Worm (Caenorhabditis elegans) whole organism, L1 larva: ENCODE results near the gene R11E3.19.
A peak's percentile ranks its signal among the peaks of the same experiment; 100 is the strongest.

Source experiments
- C16A3.4 ChIP-seq: fragments of 150-350 bp; optimal IDR thresholded peaks from 2 replicates; lab custom pipeline; 2014; ENCODE audit warnings: missing biosample characterization, missing genetic modification characterization
- C34B4.2 ChIP-seq: sonication (generic microtip); optimal IDR thresholded peaks from 2 replicates; lab custom pipeline; 2017; ENCODE audit warnings: mild to moderate bottlenecking, missing genetic modification characterization, missing compliant biosample characterization
- F16B12.6 ChIP-seq: fragments of 150-350 bp; optimal IDR thresholded peaks from 2 replicates; lab custom pipeline; 2014; ENCODE audit warnings: missing biosample characterization, missing genetic modification characterization
- alr-1 ChIP-seq: fragments of 200-800 bp; sonication (Bioruptor generic); optimal IDR thresholded peaks from 2 replicates; lab custom pipeline; 2018; ENCODE audit warnings: borderline replicate concordance, mild to moderate bottlenecking, missing genetic modification characterization, missing compliant biosample characterization
- aly-2 ChIP-seq: fragments of 150-350 bp; optimal IDR thresholded peaks from 2 replicates; lab custom pipeline; 2014; ENCODE audit warnings: missing biosample characterization, missing genetic modification characterization
- ceh-8 ChIP-seq: fragments of 200-800 bp; sonication (Bioruptor generic); optimal IDR thresholded peaks from 2 replicates; lab custom pipeline; 2018; ENCODE audit warnings: mild to moderate bottlenecking, missing genetic modification characterization, moderate library complexity, missing compliant biosample characterization
- ceh-82 ChIP-seq, 3 experiments: fragments of 150-350 bp in 1 of 3; sonication (generic microtip) in 2 of 3; optimal IDR thresholded peaks; 2 replicates each; lab custom pipeline; 2014 to 2017; ENCODE audit warnings: missing biosample characterization in 3 of 3, missing genetic modification characterization in 3 of 3
- ces-1 ChIP-seq: fragments of 150-350 bp; optimal IDR thresholded peaks from 2 replicates; lab custom pipeline; 2014; ENCODE audit warnings: missing biosample characterization, missing genetic modification reagents, missing genetic modification characterization
- dpl-1 ChIP-seq, 3 experiments: fragments of 150-350 bp in 2 of 3; sonication (generic microtip) in 1 of 3; optimal IDR thresholded peaks; 2 replicates each; lab custom pipeline; 2014 to 2017; ENCODE audit warnings: missing biosample characterization in 3 of 3, missing genetic modification characterization in 3 of 3, missing genetic modification reagents in 3 of 3
- dsc-1 ChIP-seq: sonication (generic microtip); optimal IDR thresholded peaks from 2 replicates; lab custom pipeline; 2016; ENCODE audit warnings: mild to moderate bottlenecking, missing genetic modification characterization, missing compliant biosample characterization
- efl-1 ChIP-seq, 4 experiments: fragments of 150-350 bp; optimal IDR thresholded peaks in 3 of 4; peaks in 1 of 4; 1 replicate in 1 of 4; 2 replicates in 3 of 4; lab custom pipeline; 2014; ENCODE audit warnings: missing biosample characterization in 2 of 4, missing genetic modification characterization in 2 of 4, missing genetic modification reagents in 2 of 4
- egl-13 ChIP-seq: sonication (generic microtip); optimal IDR thresholded peaks from 2 replicates; lab custom pipeline; 2016; ENCODE audit warnings: missing genotype, missing genetic modification reagents, missing genetic modification characterization, missing compliant biosample characterization
- elt-2 ChIP-seq: sonication (generic microtip); optimal IDR thresholded peaks from 2 replicates; lab custom pipeline; 2016; ENCODE audit warnings: missing genetic modification characterization, mild to moderate bottlenecking, inconsistent platforms, missing compliant biosample characterization, missing genetic modification reagents
- elt-3 ChIP-seq, 6 experiments: fragments of 150-350 bp in 1 of 6; sonication (generic microtip); optimal IDR thresholded peaks; 2 replicates each; lab custom pipeline; 2017 to 2018; ENCODE audit warnings: missing biosample characterization in 6 of 6, missing genetic modification characterization in 6 of 6, inconsistent platforms in 1 of 6
- fkh-10 ChIP-seq: sonication (generic microtip); optimal IDR thresholded peaks from 2 replicates; lab custom pipeline; 2017; ENCODE audit warnings: missing biosample characterization, missing genetic modification reagents, missing genetic modification characterization
- fkh-8 ChIP-seq: sonication (generic microtip); optimal IDR thresholded peaks from 2 replicates; lab custom pipeline; 2016; ENCODE audit warnings: mild to moderate bottlenecking, missing genetic modification characterization, missing compliant biosample characterization
- grh-1 ChIP-seq: fragments of 200-800 bp; sonication (Bioruptor generic); IDR thresholded peaks from 2 replicates; pipeline ENCODE4 v1.3.6; 2022; ENCODE audit warnings: missing genetic modification reagents, missing genetic modification characterization, missing compliant biosample characterization
- hlh-17 ChIP-seq: fragments of 200-800 bp; sonication (Bioruptor generic); optimal IDR thresholded peaks from 2 replicates; lab custom pipeline; 2018; ENCODE audit warnings: missing genetic modification characterization, mild to moderate bottlenecking, missing compliant biosample characterization, moderate library complexity, borderline replicate concordance
- hlh-4 ChIP-seq: sonication (generic microtip); optimal IDR thresholded peaks from 2 replicates; lab custom pipeline; 2016; ENCODE audit warnings: mild to moderate bottlenecking, missing genetic modification characterization, missing compliant biosample characterization
- isw-1 ChIP-seq: fragments of 200-800 bp; sonication (Bioruptor generic); IDR thresholded peaks from 2 replicates; pipeline ENCODE4 v1.3.6; 2022; ENCODE audit warnings: missing genetic modification characterization, missing compliant biosample characterization
- jun-1 ChIP-seq: fragments of 150-350 bp; optimal IDR thresholded peaks from 2 replicates; lab custom pipeline; 2014; ENCODE audit warnings: missing biosample characterization, missing genetic modification reagents, missing genetic modification characterization
- lin-13 ChIP-seq: fragments of 150-350 bp; optimal IDR thresholded peaks from 2 replicates; lab custom pipeline; 2014; ENCODE audit warnings: missing biosample characterization, missing genetic modification reagents, missing genetic modification characterization
- lin-14 ChIP-seq: fragments of 200-800 bp; sonication (Bioruptor generic); optimal IDR thresholded peaks from 2 replicates; lab custom pipeline; 2018; ENCODE audit warnings: mild to moderate bottlenecking, missing genetic modification characterization, moderate library complexity, missing compliant biosample characterization
- lin-35 ChIP-seq, 2 experiments: fragments of 150-350 bp; optimal IDR thresholded peaks; 2 replicates each; lab custom pipeline; 2014; ENCODE audit warnings: missing biosample characterization in 2 of 2, missing genetic modification characterization in 2 of 2, missing genetic modification reagents in 2 of 2
- lin-39 ChIP-seq: fragments of 150-350 bp; optimal IDR thresholded peaks from 2 replicates; lab custom pipeline; 2014; ENCODE audit warnings: missing biosample characterization, missing genetic modification reagents, missing genetic modification characterization
- lsy-2 ChIP-seq, 2 experiments: fragments of 150-350 bp; optimal IDR thresholded peaks; 2 replicates each; lab custom pipeline; 2014; ENCODE audit warnings: missing biosample characterization in 2 of 2, missing genetic modification characterization in 2 of 2
- mab-9 ChIP-seq: fragments of 200-800 bp; sonication (Bioruptor generic); IDR thresholded peaks from 2 replicates; pipeline ENCODE4 v1.3.6; 2022; ENCODE audit warnings: missing genetic modification reagents, missing genetic modification characterization, missing compliant biosample characterization
- mdl-1 ChIP-seq, 2 experiments: fragments of 150-350 bp; optimal IDR thresholded peaks; 2 replicates each; lab custom pipeline; 2014 to 2017; ENCODE audit warnings: missing biosample characterization in 2 of 2, missing genetic modification characterization in 2 of 2, inconsistent platforms in 1 of 2
- nhr-11 ChIP-seq: fragments of 150-350 bp; optimal IDR thresholded peaks from 2 replicates; lab custom pipeline; 2014; ENCODE audit warnings: missing biosample characterization, missing genetic modification characterization
- nhr-12 ChIP-seq: sonication (generic microtip); optimal IDR thresholded peaks from 2 replicates; lab custom pipeline; 2017; ENCODE audit warnings: missing biosample characterization, missing genetic modification characterization
- nhr-19 ChIP-seq: fragments of 200-800 bp; sonication (Bioruptor generic); conservative IDR thresholded peaks from 2 replicates; pipeline ENCODE4 v1.3.6; 2022; ENCODE audit warnings: missing genetic modification characterization, missing compliant biosample characterization
- nhr-20 ChIP-seq: sonication (generic microtip); optimal IDR thresholded peaks from 2 replicates; lab custom pipeline; 2016; ENCODE audit warnings: mild to moderate bottlenecking, missing genetic modification characterization, missing compliant biosample characterization
- nhr-237 ChIP-seq: fragments of 150-350 bp; optimal IDR thresholded peaks from 2 replicates; lab custom pipeline; 2014; ENCODE audit warnings: missing biosample characterization, missing genetic modification characterization
- nhr-47 ChIP-seq: sonication (generic microtip); optimal IDR thresholded peaks from 2 replicates; lab custom pipeline; 2016; ENCODE audit warnings: mild to moderate bottlenecking, missing genetic modification characterization, moderate library complexity, missing compliant biosample characterization
- nhr-77 ChIP-seq: fragments of 150-350 bp; optimal IDR thresholded peaks from 2 replicates; lab custom pipeline; 2014; ENCODE audit warnings: missing biosample characterization, missing genetic modification characterization
- nhr-84 ChIP-seq: sonication (generic microtip); optimal IDR thresholded peaks from 2 replicates; lab custom pipeline; 2017; ENCODE audit warnings: missing biosample characterization, missing genetic modification characterization
- nhr-90 ChIP-seq: sonication (generic microtip); optimal IDR thresholded peaks from 2 replicates; lab custom pipeline; 2016; ENCODE audit warnings: mild to moderate bottlenecking, missing genetic modification characterization, missing compliant biosample characterization; ENCODE audit not compliant: poor library complexity
- pag-3 ChIP-seq: sonication (generic microtip); optimal IDR thresholded peaks from 2 replicates; lab custom pipeline; 2017; ENCODE audit warnings: missing genetic modification characterization, mild to moderate bottlenecking, missing compliant biosample characterization, antibody characterized with exemption, borderline replicate concordance; ENCODE audit not compliant: insufficient read depth
- pqm-1 ChIP-seq: sonication (generic microtip); optimal IDR thresholded peaks from 3 replicates; lab custom pipeline; 2017; ENCODE audit warnings: missing biosample characterization, missing genetic modification characterization
- rnt-1 ChIP-seq: sonication (generic microtip); optimal IDR thresholded peaks from 2 replicates; lab custom pipeline; 2016; ENCODE audit warnings: mild to moderate bottlenecking, missing genetic modification characterization, moderate library complexity, missing compliant biosample characterization
- skn-1 ChIP-seq: fragments of 150-350 bp; optimal IDR thresholded peaks from 2 replicates; lab custom pipeline; 2014; ENCODE audit warnings: missing biosample characterization, missing genetic modification characterization
- snpc-4 ChIP-seq: fragments of 150-350 bp; optimal IDR thresholded peaks from 2 replicates; lab custom pipeline; 2014; ENCODE audit warnings: missing biosample characterization, missing genetic modification characterization
- sox-4 ChIP-seq: sonication (generic microtip); optimal IDR thresholded peaks from 2 replicates; lab custom pipeline; 2016; ENCODE audit warnings: missing genetic modification characterization, missing compliant biosample characterization
- sptf-1 ChIP-seq: fragments of 150-350 bp; optimal IDR thresholded peaks from 2 replicates; lab custom pipeline; 2014; ENCODE audit warnings: missing biosample characterization, missing genetic modification characterization
- sup-37 ChIP-seq: fragments of 200-800 bp; sonication (Bioruptor generic); optimal IDR thresholded peaks from 2 replicates; lab custom pipeline; 2018; ENCODE audit warnings: mild to moderate bottlenecking, missing genetic modification characterization, missing compliant biosample characterization
- swsn-7 ChIP-seq: sonication (generic microtip); optimal IDR thresholded peaks from 2 replicates; lab custom pipeline; 2016; ENCODE audit warnings: missing genetic modification characterization, missing compliant biosample characterization
- unc-130 ChIP-seq: fragments of 150-350 bp; optimal IDR thresholded peaks from 2 replicates; lab custom pipeline; 2017; ENCODE audit warnings: missing biosample characterization, missing genetic modification characterization, inconsistent platforms
- unc-62 ChIP-seq: fragments of 150-350 bp; optimal IDR thresholded peaks from 2 replicates; lab custom pipeline; 2014; ENCODE audit warnings: missing biosample characterization, missing genetic modification reagents, missing genetic modification characterization
- unc-98 ChIP-seq: fragments of 200-800 bp; sonication (Bioruptor generic); IDR thresholded peaks from 2 replicates; pipeline ENCODE4 v1.3.6; 2022; ENCODE audit warnings: missing genetic modification characterization, missing compliant biosample characterization
- zag-1 ChIP-seq: fragments of 150-350 bp; optimal IDR thresholded peaks from 2 replicates; lab custom pipeline; 2014; ENCODE audit warnings: missing biosample characterization, missing genetic modification characterization
- ztf-11 ChIP-seq, 2 experiments: sonication (generic microtip); optimal IDR thresholded peaks; 2 replicates each; lab custom pipeline; 2016 to 2017; ENCODE audit warnings: missing genetic modification characterization in 2 of 2, missing biosample characterization in 1 of 2, missing compliant biosample characterization in 1 of 2

Gene R11E3.19

DNA sequence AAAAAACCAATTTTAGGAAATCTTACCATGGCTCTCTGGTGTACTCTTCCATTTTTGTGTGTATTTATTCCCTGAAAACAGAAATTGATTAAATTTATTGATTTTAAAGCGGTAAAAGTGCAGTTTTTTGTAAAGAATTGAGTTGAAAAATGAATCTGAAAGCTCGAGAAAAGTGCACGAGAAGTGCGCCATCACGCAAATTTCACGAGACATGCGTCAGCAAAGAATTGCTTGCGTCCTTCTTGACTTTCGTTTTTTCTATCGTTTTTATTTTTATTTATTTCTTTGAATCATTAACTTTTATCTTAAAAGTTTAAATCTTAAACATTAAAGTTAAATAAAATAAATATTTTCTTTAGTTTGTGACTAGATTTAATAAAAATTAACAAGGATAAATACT is 30.5 kb downstream of the R11E3.19 start, which contains the start of gene timm-17B.1 (continued):
- TF ChIP-seq alr-1 (no peak), grh-1 (GFP tag; lab: Robert Waterston, UW) (peak; percentile 63), aly-2 (tag; lab: Kevin White, UChicago) (peak; percentile 50), nhr-84 (tag; lab: Kevin White, UChicago) (no peak), lin-39 (tag; lab: Kevin White, UChicago) (peak; percentile 91), lin-13 (GFP tag; lab: Kevin White, UChicago) (no peak), mdl-1 (tag; optimal IDR thresholded peaks at IDR 0.05; lab: Kevin White, UChicago) (peak in 1 of 2 experiments; percentile 56), efl-1 (optimal IDR thresholded peaks at IDR 0.05; lab: Kevin White, UChicago) (peak; percentile 71 to 79), efl-1 (GFP tag; optimal IDR thresholded peaks at IDR 0.05 in 1 of 2; lab: Kevin White, UChicago) (peak; percentile 76 to 97), pag-3 (no peak), mab-9 (0 out of 2 replicates have a peak, but pooled peaks have one; percentile 40), hlh-4 (tag; lab: Kevin White, UChicago) (no peak), hlh-17 (GFP tag; lab: Kevin White, UChicago) (no peak), isw-1 (GFP tag; lab: Robert Waterston, UW) (peak; percentile 75), fkh-10 (no peak), nhr-19 (GFP tag; lab: Robert Waterston, UW) (peak; percentile 82), swsn-7 (tag; lab: Kevin White, UChicago) (peak; percentile 82), nhr-12 (tag; lab: Kevin White, UChicago) (no peak), ces-1 (no peak), C16A3.4 (tag; lab: Kevin White, UChicago) (peak; percentile 79), nhr-90 (tag; lab: Kevin White, UChicago) (peak; percentile 76), dsc-1 (peak; percentile 72), lin-14 (GFP tag; lab: Kevin White, UChicago) (no peak), jun-1 (tag; lab: Kevin White, UChicago) (peak; percentile 39), unc-130 (tag; lab: Kevin White, UChicago) (no peak), fkh-8 (peak; percentile 11), egl-13 (peak; percentile 58), C34B4.2 (tag; lab: Kevin White, UChicago) (no peak), pqm-1 (tag; lab: Kevin White, UChicago) (no peak), zag-1 (tag; lab: Kevin White, UChicago) (no peak), F16B12.6 (peak; percentile 55), rnt-1 (tag; lab: Kevin White, UChicago) (peak; percentile 80), ceh-8 (GFP tag; lab: Kevin White, UChicago) (no peak), sox-4 (peak; percentile 44), sup-37 (GFP tag; lab: Kevin White, UChicago) (no peak), ztf-11 (tag; optimal IDR thresholded peaks at IDR 0.05; lab: Kevin White, UChicago) (peak in 1 of 2 experiments; percentile 44), nhr-237 (no peak), nhr-11 (tag; lab: Kevin White, UChicago) (peak; percentile 51), nhr-77 (peak; percentile 16), elt-2 (tag; lab: Kevin White, UChicago) (peak; percentile 26), ceh-82 (tag; optimal IDR thresholded peaks at IDR 0.05; lab: Kevin White, UChicago) (peak; percentile 72 to 79 (median 78)), skn-1 (peak; percentile 49), nhr-20 (tag; lab: Kevin White, UChicago) (peak; percentile 73), sptf-1 (tag; lab: Kevin White, UChicago) (no peak), dpl-1 (GFP tag; optimal IDR thresholded peaks at IDR 0.05; lab: Kevin White, UChicago) (peak; percentile 73 to 81 (median 81)), lsy-2 (tag; optimal IDR thresholded peaks at IDR 0.05; lab: Kevin White, UChicago) (peak; percentile 96), nhr-47 (tag; lab: Kevin White, UChicago) (peak; percentile 88), elt-3 (tag; optimal IDR thresholded peaks at IDR 0.05; lab: Kevin White, UChicago) (peak in 2 of 6 experiments; percentile 25 to 45), unc-62 (GFP tag; lab: Kevin White, UChicago) (no peak), snpc-4 (tag; lab: Kevin White, UChicago) (peak; percentile 67), lin-35 (GFP tag; optimal IDR thresholded peaks at IDR 0.05; lab: Kevin White, UChicago) (peak; percentile 78 to 83), unc-98 (no peak)
